Worm (Caenorhabditis elegans) whole organism, dauer: Measurements from ENCODE around the gene str-145.

Source experiments
- unc-62 ChIP-seq: sonication (generic microtip); optimal IDR thresholded peaks from 2 replicates; lab custom pipeline; 2017; ENCODE audit warnings: missing biosample characterization, missing genetic modification reagents, missing genetic modification characterization

Gene str-145

DNA sequence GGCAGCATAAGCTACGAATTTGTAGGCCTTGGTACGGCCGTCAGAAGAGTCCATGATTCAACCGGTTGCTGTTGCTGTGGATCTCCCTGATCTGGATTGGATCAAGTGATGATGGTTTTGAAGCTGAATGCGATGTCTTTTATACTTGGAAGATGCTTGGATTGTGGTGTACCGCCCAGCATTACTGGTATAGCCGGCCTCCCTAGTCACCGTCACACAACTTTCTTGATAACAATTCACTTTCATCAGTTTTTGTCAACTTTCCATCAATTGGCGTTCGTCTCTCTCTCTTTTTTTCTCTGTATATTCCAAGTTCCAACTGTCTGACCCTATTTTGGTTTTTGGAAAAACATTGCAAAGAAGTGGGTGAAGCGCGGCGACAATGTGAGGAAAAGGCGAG is 47.3 kb downstream of the str-145 start, which contains the start of gene col-43:
Gene col-43 (minus strand): TSS at position 101 of the 400 bp plus-strand sequence.
- no peak for TF ChIP-seq unc-62 (GFP tag; lab: Kevin White, UChicago)

DNA sequence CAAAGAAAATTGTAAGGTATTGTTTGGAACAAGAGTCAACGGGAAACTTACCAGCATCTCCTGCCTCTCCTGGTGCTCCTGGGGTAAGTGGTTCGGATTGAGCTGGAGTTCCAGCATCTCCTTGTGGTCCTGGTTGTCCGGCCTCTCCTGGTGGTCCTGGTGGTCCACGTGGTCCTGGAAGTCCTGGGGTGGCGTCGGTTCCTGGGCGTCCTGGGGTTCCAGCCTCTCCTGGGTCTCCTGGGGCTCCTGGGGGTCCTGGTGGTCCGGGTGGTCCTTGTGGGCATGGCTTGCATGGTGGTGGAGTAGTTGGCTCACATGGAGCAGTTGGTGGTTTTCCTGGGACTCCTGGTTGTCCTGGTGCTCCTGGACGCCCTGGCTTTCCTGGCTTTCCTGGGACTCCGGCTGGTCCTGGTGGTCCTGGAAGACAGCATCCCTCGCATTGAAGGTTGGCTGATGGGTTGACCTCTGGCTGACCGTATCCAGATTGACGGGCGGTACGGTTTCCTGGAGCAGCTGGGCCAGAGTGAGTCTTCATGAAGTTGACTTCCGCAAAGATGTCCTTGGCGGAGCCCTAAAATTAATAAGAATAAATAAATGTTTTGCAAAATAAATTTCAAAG is 48.0 kb downstream of the str-145 start:
- TF ChIP-seq unc-62 (GFP tag; lab: Kevin White, UChicago): no peak

DNA sequence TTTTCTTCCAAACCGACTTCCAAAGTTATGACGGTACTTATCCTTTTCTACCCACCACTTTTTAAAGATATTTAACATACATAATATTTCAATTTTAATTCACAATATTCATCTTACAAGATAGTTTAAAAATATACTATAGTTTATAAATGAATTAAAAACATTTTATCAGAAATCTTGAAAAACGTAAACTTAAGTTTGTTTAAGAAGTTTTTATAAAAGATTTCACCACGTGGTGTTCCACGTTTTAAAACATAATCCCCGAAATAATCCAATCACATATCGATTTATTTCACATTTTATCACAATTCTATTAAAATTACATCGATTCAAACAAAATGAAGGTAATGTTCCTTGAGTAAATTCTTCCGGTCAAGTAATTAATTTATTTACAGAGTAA is 51.4 kb downstream of the str-145 start, which contains the start of gene ZC513.3:
Gene ZC513.3 (plus strand): TSS at position 301 of the 400 bp plus-strand sequence.
- TF ChIP-seq unc-62 (GFP tag; lab: Kevin White, UChicago): no peak
